Worm (Caenorhabditis elegans) whole organism, late embryonic: ENCODE measurements around the gene F17C11.6.

Experiments used
- C08G9.2 ChIP-seq: sonication (generic microtip); optimal IDR thresholded peaks from 2 replicates; lab custom pipeline; 2016; ENCODE audit warnings: mild to moderate bottlenecking, missing genetic modification characterization, moderate library complexity, missing compliant biosample characterization
- T23F11.4 ChIP-seq: fragments of 200-800 bp; sonication (Bioruptor generic); optimal IDR thresholded peaks from 2 replicates; lab custom pipeline; 2018; ENCODE audit warnings: mild to moderate bottlenecking, missing genetic modification characterization, missing compliant biosample characterization
- ama-1 ChIP-seq: fragments of 150-350 bp; optimal IDR thresholded peaks from 2 replicates; lab custom pipeline; 2014
- ceh-14 ChIP-seq: sonication (generic microtip); optimal IDR thresholded peaks from 2 replicates; lab custom pipeline; 2016; ENCODE audit warnings: missing genotype, missing genetic modification characterization, missing compliant biosample characterization
- ceh-18 ChIP-seq: sonication (generic microtip); optimal IDR thresholded peaks from 2 replicates; lab custom pipeline; 2016; ENCODE audit warnings: missing genetic modification characterization, missing compliant biosample characterization
- ceh-2 ChIP-seq: sonication (generic microtip); optimal IDR thresholded peaks from 2 replicates; lab custom pipeline; 2016; ENCODE audit warnings: missing genotype, missing genetic modification characterization, missing compliant biosample characterization
- ceh-22 ChIP-seq: sonication (generic microtip); optimal IDR thresholded peaks from 2 replicates; lab custom pipeline; 2017; ENCODE audit warnings: missing biosample characterization, missing genetic modification characterization
- ceh-31 ChIP-seq: sonication (generic microtip); optimal IDR thresholded peaks from 2 replicates; lab custom pipeline; 2016; ENCODE audit warnings: missing genetic modification characterization, missing compliant biosample characterization
- ceh-48 ChIP-seq: sonication (generic microtip); optimal IDR thresholded peaks from 2 replicates; lab custom pipeline; 2016; ENCODE audit warnings: missing genetic modification characterization, inconsistent platforms, missing compliant biosample characterization
- ceh-9 ChIP-seq: sonication (generic microtip); optimal IDR thresholded peaks from 2 replicates; lab custom pipeline; 2016; ENCODE audit warnings: mild to moderate bottlenecking, missing genetic modification characterization, inconsistent platforms, missing compliant biosample characterization
- elt-4 ChIP-seq: sonication (generic microtip); optimal IDR thresholded peaks from 2 replicates; lab custom pipeline; 2016; ENCODE audit warnings: missing genetic modification characterization, missing compliant biosample characterization
- eyg-1 ChIP-seq: sonication (generic microtip); optimal IDR thresholded peaks from 2 replicates; lab custom pipeline; 2016; ENCODE audit warnings: missing genotype, missing genetic modification characterization, missing compliant biosample characterization
- fax-1 ChIP-seq: sonication (generic microtip); optimal IDR thresholded peaks from 2 replicates; lab custom pipeline; 2016; ENCODE audit warnings: missing genotype, missing genetic modification characterization, missing compliant biosample characterization
- gmeb-2 ChIP-seq: sonication (generic microtip); optimal IDR thresholded peaks from 2 replicates; lab custom pipeline; 2016; ENCODE audit warnings: missing genetic modification characterization, inconsistent platforms, missing compliant biosample characterization
- hlh-30 ChIP-seq: sonication (generic microtip); optimal IDR thresholded peaks from 2 replicates; lab custom pipeline; 2017; ENCODE audit warnings: antibody characterized with exemption, missing genetic modification characterization, missing compliant biosample characterization; ENCODE audit not compliant: insufficient read depth
- nfya-1 ChIP-seq: sonication (generic microtip); optimal IDR thresholded peaks from 2 replicates; lab custom pipeline; 2017; ENCODE audit warnings: missing genetic modification characterization, mild to moderate bottlenecking, missing compliant biosample characterization, antibody characterized with exemption, moderate library complexity
- odd-2 ChIP-seq: sonication (generic microtip); optimal IDR thresholded peaks from 2 replicates; lab custom pipeline; 2017; ENCODE audit warnings: antibody characterized with exemption, mild to moderate bottlenecking, missing genetic modification characterization, missing compliant biosample characterization
- pag-3 ChIP-seq: sonication (generic microtip); optimal IDR thresholded peaks from 2 replicates; lab custom pipeline; 2016; ENCODE audit warnings: missing compliant biosample characterization, missing genetic modification characterization, borderline replicate concordance
- pha-2 ChIP-seq: sonication (generic microtip); optimal IDR thresholded peaks from 2 replicates; lab custom pipeline; 2017; ENCODE audit warnings: mild to moderate bottlenecking, missing genetic modification characterization, missing compliant biosample characterization
- ref-2 ChIP-seq: sonication (generic microtip); optimal IDR thresholded peaks from 2 replicates; lab custom pipeline; 2016; ENCODE audit warnings: missing genetic modification characterization, missing compliant biosample characterization
- rnt-1 ChIP-seq: sonication (generic microtip); optimal IDR thresholded peaks from 2 replicates; lab custom pipeline; 2016; ENCODE audit warnings: missing genetic modification characterization, missing compliant biosample characterization
- sdc-2 ChIP-seq: sonication (generic microtip); optimal IDR thresholded peaks from 2 replicates; lab custom pipeline; 2016; ENCODE audit warnings: missing genotype, missing genetic modification characterization, missing compliant biosample characterization
- tbx-2 ChIP-seq: sonication (generic microtip); optimal IDR thresholded peaks from 2 replicates; lab custom pipeline; 2016; ENCODE audit warnings: missing genetic modification characterization, missing compliant biosample characterization
- ttx-3 ChIP-seq: sonication (generic microtip); optimal IDR thresholded peaks from 2 replicates; lab custom pipeline; 2016; ENCODE audit warnings: missing genetic modification reagents, missing genetic modification characterization, missing compliant biosample characterization
- unc-42 ChIP-seq: sonication (generic microtip); optimal IDR thresholded peaks from 2 replicates; lab custom pipeline; 2016; ENCODE audit warnings: missing genotype, missing genetic modification characterization, missing compliant biosample characterization
- unc-55 ChIP-seq: sonication (generic microtip); optimal IDR thresholded peaks from 2 replicates; lab custom pipeline; 2017; ENCODE audit warnings: missing biosample characterization, missing genetic modification reagents, missing genetic modification characterization
- unc-86 ChIP-seq: sonication (generic microtip); optimal IDR thresholded peaks from 2 replicates; lab custom pipeline; 2016; ENCODE audit warnings: missing genetic modification characterization, missing compliant biosample characterization

F17C11.6 gene

DNA sequence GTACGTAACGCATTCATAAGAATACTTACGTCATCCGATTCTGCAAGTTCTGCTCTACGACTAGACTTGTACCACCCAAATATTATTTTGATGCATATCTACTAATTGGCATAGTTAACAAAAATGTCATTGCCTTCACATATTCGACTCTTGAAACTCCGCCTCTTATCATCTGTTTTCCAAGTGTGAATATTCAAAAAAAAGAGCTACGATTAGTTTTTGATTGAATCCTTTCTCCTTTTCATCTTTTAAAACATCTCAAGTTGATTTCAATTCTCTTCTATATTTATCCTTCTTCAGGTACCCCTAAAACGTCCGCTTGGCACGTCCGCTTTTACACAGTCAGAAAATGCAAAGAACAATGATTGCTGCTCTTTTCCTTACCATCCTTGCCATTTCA is 7.0 kb upstream of the F17C11.6 start, which contains the start of gene F17C11.2:
F17C11.2 (plus strand) TSS at position 301 of the 400 bp plus-strand sequence.
- no peak for TF ChIP-seq ttx-3
- no peak for TF ChIP-seq ceh-48 (tag; lab: Kevin White, UChicago)
- no peak for TF ChIP-seq ceh-9
- TF ChIP-seq tbx-2 (tag; lab: Kevin White, UChicago): no peak
- TF ChIP-seq eyg-1 (tag; lab: Kevin White, UChicago): no peak
- no peak for TF ChIP-seq sdc-2 (tag; lab: Kevin White, UChicago)

DNA sequence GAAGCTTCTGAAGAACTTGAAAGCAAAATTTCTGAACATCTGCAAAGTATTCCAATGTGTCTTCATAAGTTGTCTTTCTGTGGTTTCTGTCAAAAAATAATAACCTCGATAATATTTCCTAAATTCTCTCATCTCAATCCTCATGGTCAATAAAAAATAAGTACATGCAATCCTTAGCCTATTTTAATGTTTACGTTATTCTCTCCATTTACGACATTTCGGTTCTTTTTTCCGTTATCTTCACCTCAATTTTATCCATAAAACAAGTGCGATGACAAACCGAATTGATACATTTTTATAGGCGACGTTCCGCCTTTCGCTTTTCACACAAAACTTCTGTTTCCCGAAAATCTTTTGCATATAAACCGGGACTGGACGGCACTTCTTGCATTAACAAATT is 5.4 kb upstream of the F17C11.6 start, which contains the start of gene col-153:
col-153 (plus strand) TSS at position 301 of the 400 bp plus-strand sequence.
- TF ChIP-seq ceh-22 (tag; lab: Kevin White, UChicago) (no peak), unc-86 (tag; lab: Kevin White, UChicago) (no peak), elt-4 (tag; lab: Kevin White, UChicago) (no peak), T23F11.4 (GFP tag; lab: Kevin White, UChicago) (no peak), ceh-2 (tag; lab: Kevin White, UChicago) (no peak), pag-3 (tag; lab: Kevin White, UChicago) (no peak)

DNA sequence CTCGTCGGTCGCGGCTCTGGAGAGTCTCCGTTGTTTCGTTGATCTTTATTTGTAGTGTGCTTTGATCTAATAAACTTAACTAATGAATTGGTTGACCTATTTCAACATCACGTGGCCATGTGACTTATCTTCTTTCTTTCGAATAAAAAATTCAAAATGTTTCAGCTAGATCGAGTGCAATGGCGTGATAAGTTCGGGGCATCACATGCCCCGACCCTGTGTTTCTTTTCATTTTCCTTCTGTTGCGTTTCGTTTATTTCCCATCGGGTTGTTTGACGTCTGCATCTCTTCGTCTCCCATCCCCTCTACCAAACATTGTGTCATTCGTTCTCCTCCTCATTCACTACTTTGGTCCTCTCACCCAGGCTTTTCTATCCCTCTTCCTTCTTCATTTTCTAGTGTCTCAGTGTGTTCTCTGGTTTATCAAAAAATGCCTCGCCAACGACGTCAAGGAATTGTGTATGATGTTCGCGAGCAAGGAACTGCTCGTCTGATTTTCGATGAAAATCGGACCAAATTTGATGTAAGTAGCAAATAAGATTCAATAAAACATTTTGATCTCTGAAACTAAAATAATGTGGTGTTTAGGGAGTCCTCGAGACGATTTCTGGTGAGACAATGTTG is 3.2 kb upstream of the F17C11.6 start, which contains the start of gene F17C11.4:
F17C11.4 (plus strand) TSS at position 206 of the 624 bp plus-strand sequence.
- peak; percentile 9 for TF ChIP-seq rnt-1 (tag; lab: Kevin White, UChicago)
- TF ChIP-seq nfya-1 (tag; lab: Kevin White, UChicago): peak; percentile 19
- no peak for TF ChIP-seq gmeb-2
- TF ChIP-seq hlh-30: peak; percentile 51
- TF ChIP-seq tbx-2 (tag; lab: Kevin White, UChicago): peak; percentile 42
- peak; percentile 27 for TF ChIP-seq ceh-31 (tag; lab: Kevin White, UChicago)
- TF ChIP-seq C08G9.2 (tag; lab: Kevin White, UChicago): peak; percentile 8
- TF ChIP-seq fax-1 (tag; lab: Kevin White, UChicago): no peak
- no peak for TF ChIP-seq pha-2
- TF ChIP-seq unc-42 (tag; lab: Kevin White, UChicago): peak; percentile 29
- TF ChIP-seq unc-55: peak; percentile 5
- peak; percentile 90 for TF ChIP-seq ceh-18 (tag; lab: Kevin White, UChicago)

DNA sequence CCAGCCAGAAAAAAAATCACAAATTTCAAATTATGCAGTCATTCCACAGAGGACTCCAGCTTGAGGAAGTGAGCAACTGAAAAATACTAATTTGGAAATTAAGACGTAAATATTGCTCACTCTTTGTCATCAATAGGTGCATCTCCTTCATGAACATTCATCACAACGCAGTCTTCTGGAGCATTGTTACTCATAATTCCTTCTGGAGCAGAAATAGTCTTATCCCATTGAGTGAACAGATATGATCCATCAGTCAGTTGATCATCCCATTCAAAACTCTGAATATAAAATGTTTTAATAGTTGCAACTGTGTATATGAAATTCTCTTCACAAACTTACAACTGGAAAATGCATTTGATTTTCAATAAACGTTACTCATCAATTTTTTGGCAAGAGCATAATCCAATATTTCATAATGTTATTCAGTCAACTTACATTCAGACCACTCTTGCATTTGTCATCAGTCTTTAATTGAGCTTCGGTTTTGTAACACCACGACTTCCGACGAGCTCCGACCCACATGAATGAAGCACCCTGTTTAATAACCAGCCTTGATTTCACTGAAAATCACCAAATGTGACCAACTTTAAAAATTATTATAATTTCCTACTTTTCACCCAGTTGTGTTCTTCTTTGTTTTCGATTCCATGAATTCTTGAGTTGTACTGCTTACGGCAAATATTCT is 1.3 kb upstream of the F17C11.6 start:
- TF ChIP-seq ceh-14 (tag; lab: Kevin White, UChicago): no peak

DNA sequence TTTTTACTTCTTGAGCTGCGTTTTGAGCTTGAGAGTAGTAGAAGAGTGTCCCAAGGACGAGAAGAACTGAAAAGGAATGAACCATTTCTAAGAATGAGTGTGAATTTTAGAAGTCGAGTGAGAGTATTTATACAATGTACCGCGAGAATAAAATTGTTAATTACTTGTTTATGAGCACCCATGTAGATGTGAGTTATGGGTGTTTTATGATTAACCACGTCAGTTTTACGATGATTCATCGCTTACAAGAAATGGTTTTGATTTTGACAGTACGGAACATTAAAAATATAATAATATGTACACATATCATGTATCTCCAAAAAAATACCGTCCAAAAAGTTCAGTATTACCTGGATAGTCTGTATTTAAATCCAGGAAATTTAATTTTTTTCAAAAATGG is 587 bp upstream of the F17C11.6 start, which contains the start of gene clec-221:
clec-221 (minus strand) TSS at position 101 of the 400 bp plus-strand sequence.
- no peak for TF ChIP-seq odd-2 (tag; lab: Kevin White, UChicago)

DNA sequence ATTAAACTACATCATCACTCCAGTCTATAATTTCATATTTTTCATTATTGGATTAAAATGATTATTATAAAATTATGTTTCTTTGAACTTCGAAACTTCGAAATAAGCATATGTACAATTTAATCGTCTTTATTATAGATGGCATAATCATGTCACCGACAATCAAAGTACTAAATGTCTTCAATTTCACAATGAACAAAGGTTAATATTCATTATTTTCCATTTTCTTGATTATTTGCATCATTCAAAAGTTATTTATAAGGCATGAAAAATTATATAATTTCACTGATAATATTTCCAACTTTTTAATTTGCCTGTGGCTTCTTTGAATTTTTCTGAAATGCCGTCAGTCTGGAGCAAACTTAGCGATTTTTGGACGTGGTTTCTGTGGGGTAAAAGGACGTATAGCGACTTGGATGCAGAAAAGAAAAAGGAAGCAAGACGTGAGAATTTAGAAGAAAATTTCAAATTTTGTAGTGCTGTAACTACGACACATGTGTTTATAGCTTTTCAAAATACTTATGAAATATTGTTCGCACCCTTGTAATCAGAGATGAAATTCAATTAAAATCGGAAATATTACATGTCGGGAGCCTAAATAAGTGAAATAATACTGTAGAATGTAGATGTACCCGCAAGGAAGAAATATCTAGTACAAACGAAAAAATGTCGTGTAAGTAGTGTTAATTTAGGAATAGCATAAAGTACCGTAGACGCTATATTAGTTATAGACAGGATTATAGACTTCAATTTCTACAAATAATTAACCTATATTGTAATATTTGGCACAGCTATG is 958 bp downstream of the F17C11.6 start, which contains the start of gene F17C11.13:
F17C11.13 (plus strand) TSS at position 243 of the 796 bp plus-strand sequence.
- no peak for TF ChIP-seq ceh-48 (tag; lab: Kevin White, UChicago)
- TF ChIP-seq ceh-22 (tag; lab: Kevin White, UChicago): no peak
- no peak for TF ChIP-seq ref-2
- TF ChIP-seq unc-86 (tag; lab: Kevin White, UChicago): no peak
- no peak for TF ChIP-seq ama-1 (lab: Kevin White, UChicago)
